Fruit fly (Drosophila melanogaster): ENCODE results near the gene Trs33.

The Trs33 gene

dm6 chr3R:15356645-15357431 is 6.0 kb upstream of the Trs33 start, which contains the start of the genes Atg4b and Hibch (continued):
- TF ChIP-seq gcm2 (GFP tag; optimal IDR thresholded peaks at IDR 0.05) (peak; percentile 4), Dfd (GFP tag; optimal IDR thresholded peaks at IDR 0.05) (no peak), Fer3 (tag; optimal IDR thresholded peaks at IDR 0.05) (peak; percentile 87), CG11247 (GFP tag; IDR thresholded peaks at IDR 0.05) (peak; percentile 65), CG14050 (GFP tag; IDR thresholded peaks at IDR 0.05) (peak; percentile 63; the same call in 2 of the 3 replicates), CG15514 (GFP tag; optimal IDR thresholded peaks at IDR 0.05) (peak; percentile 84), unpg (GFP tag; optimal IDR thresholded peaks at IDR 0.05) (peak; percentile 80), lmd (GFP tag; IDR thresholded peaks at IDR 0.05) (peak; percentile 82), Dbx (GFP tag; IDR thresholded peaks at IDR 0.05) (peak; percentile 81), crc (GFP tag; optimal IDR thresholded peaks at IDR 0.05) (no peak), CG7372 (GFP tag; IDR thresholded peaks at IDR 0.05) (peak; percentile 84), Sox100B (GFP tag; optimal IDR thresholded peaks at IDR 0.05) (no peak), sob (GFP tag; IDR thresholded peaks at IDR 0.05) (peak; percentile 83), jumu (GFP tag; optimal IDR thresholded peaks at IDR 0.05) (peak; percentile 34), CG11085 (GFP tag; IDR thresholded peaks at IDR 0.05) (peak; percentile 82), CG4820 (GFP tag; optimal IDR thresholded peaks at IDR 0.05) (peak; percentile 76), MTF-1 (GFP tag; optimal IDR thresholded peaks at IDR 0.05; ENCODE audit: borderline replicate concordance) (peak; percentile 27), Ptx1 (GFP tag; IDR thresholded peaks at IDR 0.05) (peak; percentile 90), amos (GFP tag; IDR thresholded peaks at IDR 0.05; ENCODE audit: partially characterized antibody) (peak; percentile 41; the same call in 1 of the 2 replicates), Sry-δ (GFP tag; optimal IDR thresholded peaks at IDR 0.05) (peak; percentile 8), CG6272 (GFP tag; IDR thresholded peaks at IDR 0.05) (peak; percentile 77), CG15011 (GFP tag; optimal IDR thresholded peaks at IDR 0.05) (no peak), CG31441 (GFP tag; IDR thresholded peaks at IDR 0.05) (peak; percentile 93), CG10431 (GFP tag; optimal IDR thresholded peaks at IDR 0.05) (peak; percentile 46), Lim3 (GFP tag; IDR thresholded peaks at IDR 0.05) (0 out of 2 replicates have a peak, but pooled peaks have one; percentile 25), CG12659 (GFP tag; optimal IDR thresholded peaks at IDR 0.05) (peak; percentile 94), Hsf (GFP tag; optimal IDR thresholded peaks at IDR 0.05) (peak; percentile 58), rib (GFP tag; IDR thresholded peaks at IDR 0.05) (peak; percentile 86), pb (GFP tag; optimal IDR thresholded peaks at IDR 0.05) (no peak), Opbp (GFP tag; IDR thresholded peaks at IDR 0.05; ENCODE audit: partially characterized antibody) (no peak), CG4328 (GFP tag; optimal IDR thresholded peaks at IDR 0.05) (peak; percentile 79), Gug (GFP tag; IDR thresholded peaks at IDR 0.05) (peak; percentile 81), ems (GFP tag; optimal IDR thresholded peaks at IDR 0.05) (peak; percentile 31), CG15601 (tag; optimal IDR thresholded peaks at IDR 0.05) (peak; percentile 79), Taf1 (GFP tag; IDR thresholded peaks at IDR 0.05) (peak; percentile 61; the same call in 1 of the 2 replicates), sisA (GFP tag; IDR thresholded peaks at IDR 0.05) (peak; percentile 84), CG9215 (GFP tag; IDR thresholded peaks at IDR 0.05) (peak; percentile 86), sima (GFP tag; optimal IDR thresholded peaks at IDR 0.05) (no peak), CG30020 (tag; optimal IDR thresholded peaks at IDR 0.05) (peak; percentile 79), CG2712 (tag; optimal IDR thresholded peaks at IDR 0.05) (peak; percentile 92), CG17612 (GFP tag; IDR thresholded peaks at IDR 0.05) (peak; percentile 66; the same call in 1 of the 2 replicates), nerfin-1 (tag; optimal IDR thresholded peaks at IDR 0.05) (peak; percentile 79), Oli (tag; optimal IDR thresholded peaks at IDR 0.05) (peak; percentile 83), CG11696 (GFP tag; IDR thresholded peaks at IDR 0.05) (peak; percentile 48; the same call in 1 of the 2 replicates), CG3995 (GFP tag; optimal IDR thresholded peaks at IDR 0.05) (peak; percentile 57), croc (GFP tag; conservative IDR thresholded peaks at IDR 0.05) (peak; percentile 69; the same call in 2 of the 3 replicates), bigmax (GFP tag; optimal IDR thresholded peaks at IDR 0.05) (no peak), Nf-YB (GFP tag; optimal IDR thresholded peaks at IDR 0.05) (peak; percentile 67), wdn (GFP tag; IDR thresholded peaks at IDR 0.05) (peak; percentile 79)

Data from whole organism, embryonic.